Fruit fly (Drosophila melanogaster): ENCODE results near the gene pn.

pn gene

DNA sequence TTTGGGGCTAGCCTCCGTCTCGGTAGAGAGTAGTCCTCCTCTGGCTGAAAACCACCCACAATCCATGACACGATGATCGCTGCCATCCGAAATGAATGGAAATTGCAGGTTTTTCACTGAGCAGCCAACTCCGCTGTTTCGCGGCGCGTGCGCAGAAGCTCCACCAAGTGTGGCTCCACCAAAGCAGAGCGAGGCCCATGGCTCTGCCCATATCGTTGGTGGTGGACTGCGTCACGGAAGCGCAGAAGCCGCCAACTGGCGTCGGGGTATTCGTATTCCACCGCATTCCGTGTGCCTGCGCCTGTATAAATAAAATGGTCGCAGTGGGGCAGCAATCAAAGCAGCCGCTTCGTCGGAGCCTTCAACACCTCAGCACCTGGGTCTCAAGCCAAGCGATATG, 42.4 kb downstream of the pn start, which contains the start of gene CG14052:
Gene CG14052, plus strand, starts transcription at position 301 of the 400 bp plus-strand sequence.
- no peak for TF ChIP-seq psq (optimal IDR thresholded peaks at IDR 0.05)
- TF ChIP-seq CG8478 (optimal IDR thresholded peaks at IDR 0.05) = no peak
- no peak for TF ChIP-seq usp (GFP tag; optimal IDR thresholded peaks at IDR 0.05)

DNA sequence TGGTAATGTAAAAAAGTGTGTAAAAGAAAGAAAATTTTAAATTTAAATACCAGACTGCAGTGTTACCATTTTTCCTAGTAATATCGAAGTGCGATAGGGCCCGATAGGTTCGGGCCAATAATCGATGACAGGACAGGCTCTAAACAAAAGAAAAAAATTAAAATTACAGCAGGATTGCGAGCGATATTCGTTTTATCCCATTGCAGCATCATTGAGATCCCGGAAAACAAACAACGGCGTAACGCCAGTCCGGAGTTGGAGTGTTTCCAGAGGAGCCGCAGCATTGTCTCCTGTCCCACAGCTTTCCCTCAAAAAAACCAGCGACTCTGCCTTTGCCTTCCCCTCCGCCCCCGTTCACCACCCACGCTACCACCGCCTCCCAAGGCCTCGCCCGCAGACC, 44.1 kb downstream of the pn start, which contains the start of gene pcx:
Gene pcx, plus strand, starts transcription at position 159 of the 400 bp plus-strand sequence.
- TF ChIP-seq pan (optimal IDR thresholded peaks at IDR 0.05) (no peak), EcR (GFP tag; optimal IDR thresholded peaks at IDR 0.05) (no peak), psq (optimal IDR thresholded peaks at IDR 0.05) (no peak), Dll (optimal IDR thresholded peaks at IDR 0.05) (no peak), CG8478 (optimal IDR thresholded peaks at IDR 0.05) (no peak), usp (GFP tag; optimal IDR thresholded peaks at IDR 0.05) (no peak)
